Worm (Caenorhabditis elegans): ENCODE data around the gene imph-1.

DNA sequence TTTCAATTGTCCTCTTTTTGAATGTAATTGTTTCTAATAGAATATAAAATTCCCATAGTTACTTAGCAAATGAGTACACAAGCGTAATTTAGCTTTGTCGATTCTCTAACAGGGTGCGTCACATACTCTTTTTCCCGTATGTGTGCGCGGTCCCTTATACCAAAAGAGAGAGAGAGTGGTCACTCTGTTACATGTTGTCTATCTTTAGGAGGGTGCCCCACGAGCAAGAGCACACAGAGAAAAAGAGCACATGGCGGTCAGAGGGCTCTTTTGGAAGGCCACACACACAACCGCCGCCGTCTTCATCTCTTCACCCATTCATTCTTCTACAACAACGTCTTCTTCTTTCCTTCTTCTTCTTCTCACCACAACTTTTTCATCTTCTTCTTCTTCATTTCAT is 39.5 kb upstream of the imph-1 start:
- TF ChIP-seq nfya-1 (tag; optimal IDR thresholded peaks at IDR 0.05; ENCODE audit: insufficient read depth) (peak; percentile 53), jun-1 (tag; optimal IDR thresholded peaks at IDR 0.05) (no peak), skn-1 (tag; optimal IDR thresholded peaks at IDR 0.05) (no peak), ztf-11 (tag; optimal IDR thresholded peaks at IDR 0.05) (no peak), unc-62 (GFP tag; optimal IDR thresholded peaks at IDR 0.05) (no peak), ztf-4 (tag; optimal IDR thresholded peaks at IDR 0.05) (no peak)

Data from whole organism, L3 larva.